Fruit fly (Drosophila melanogaster) whole organism, adult: Measurements from ENCODE around the gene CG33703.

Experiments used
- CG11617 ChIP-seq: fragments of 200-800 bp; sonication (Bioruptor generic); optimal IDR thresholded peaks from 2 replicates; lab custom pipeline; 2017; ENCODE audit warnings: mild to moderate bottlenecking, missing biosample characterization, missing genetic modification reagents, missing genetic modification characterization
- CG12768 ChIP-seq: fragments of 200-800 bp; sonication (Bioruptor generic); optimal IDR thresholded peaks from 2 replicates; lab custom pipeline; 2017; ENCODE audit warnings: missing biosample characterization, missing genetic modification characterization, mild to moderate bottlenecking, moderate library complexity, missing genetic modification reagents
- CG14711 ChIP-seq: fragments of 200-800 bp; sonication (Bioruptor generic); optimal IDR thresholded peaks from 2 replicates; lab custom pipeline; 2018; ENCODE audit warnings: missing biosample characterization, mild to moderate bottlenecking, missing genetic modification characterization, moderate library complexity
- CG1620 ChIP-seq: fragments of 200-800 bp; sonication (Bioruptor generic); optimal IDR thresholded peaks from 2 replicates; lab custom pipeline; 2016; ENCODE audit warnings: missing biosample characterization, missing genetic modification characterization
- CG33017 ChIP-seq: fragments of 200-800 bp; sonication (Bioruptor generic); optimal IDR thresholded peaks from 2 replicates; lab custom pipeline; 2018; ENCODE audit warnings: missing biosample characterization, mild to moderate bottlenecking, missing genetic modification characterization, moderate library complexity
- CG5204 ChIP-seq: fragments of 200-800 bp; sonication (Bioruptor generic); optimal IDR thresholded peaks from 2 replicates; lab custom pipeline; 2016; ENCODE audit warnings: missing biosample characterization, missing genetic modification characterization
- CG7045 ChIP-seq: fragments of 200-800 bp; sonication (Bioruptor generic); optimal IDR thresholded peaks from 2 replicates; lab custom pipeline; 2017; ENCODE audit warnings: missing biosample characterization, mild to moderate bottlenecking, missing genetic modification characterization
- CG7101 ChIP-seq: fragments of 200-800 bp; sonication (Bioruptor generic); optimal IDR thresholded peaks from 2 replicates; lab custom pipeline; 2018; ENCODE audit warnings: missing biosample characterization, mild to moderate bottlenecking, missing genetic modification characterization, moderate library complexity
- Clk ChIP-seq: fragments of 200-800 bp; sonication (Bioruptor generic); optimal IDR thresholded peaks from 2 replicates; lab custom pipeline; 2017; ENCODE audit warnings: missing biosample characterization, missing genetic modification characterization
- Crg-1 ChIP-seq: fragments of 200-800 bp; sonication (Bioruptor generic); optimal IDR thresholded peaks from 2 replicates; lab custom pipeline; 2016; ENCODE audit warnings: missing biosample characterization, missing genetic modification characterization
- Hr96 ChIP-seq: fragments of 200-800 bp; sonication (Bioruptor generic); optimal IDR thresholded peaks from 2 replicates; lab custom pipeline; 2016; ENCODE audit warnings: missing biosample characterization, missing genetic modification characterization
- Mnt ChIP-seq: fragments of 200-800 bp; sonication (Bioruptor generic); optimal IDR thresholded peaks from 2 replicates; lab custom pipeline; 2016; ENCODE audit warnings: missing biosample characterization, mild to moderate bottlenecking, missing genetic modification characterization
- bab1 ChIP-seq: fragments of 200-800 bp; sonication (Bioruptor generic); optimal IDR thresholded peaks from 3 replicates; lab custom pipeline; 2019; ENCODE audit warnings: missing biosample characterization, mild to moderate bottlenecking, missing genetic modification characterization, moderate library complexity
- cic ChIP-seq: fragments of 200-800 bp; sonication (Bioruptor generic); optimal IDR thresholded peaks from 2 replicates; lab custom pipeline; 2017; ENCODE audit warnings: missing biosample characterization, mild to moderate bottlenecking, missing genetic modification characterization, moderate library complexity
- cnc ChIP-seq, 2 experiments: fragments of >200 bp; optimal IDR thresholded peaks; 2 replicates each; lab custom pipeline; 2017
- kay ChIP-seq: fragments of 200-800 bp; sonication (Bioruptor generic); peaks from one replicate; lab custom pipeline; 2016; ENCODE audit warnings: missing biosample characterization, missing genetic modification characterization, borderline replicate concordance
- ovo ChIP-seq: fragments of 200-800 bp; sonication (Bioruptor generic); optimal IDR thresholded peaks from 2 replicates; lab custom pipeline; 2016; ENCODE audit warnings: missing biosample characterization, missing genetic modification characterization
- pad ChIP-seq: fragments of 200-800 bp; sonication (Bioruptor generic); optimal IDR thresholded peaks from 3 replicates; lab custom pipeline; 2017; ENCODE audit warnings: missing biosample characterization, missing genetic modification characterization, mild to moderate bottlenecking, moderate library complexity, missing genetic modification reagents
- tj ChIP-seq: fragments of 200-800 bp; sonication (Bioruptor generic); optimal IDR thresholded peaks from 3 replicates; lab custom pipeline; 2017; ENCODE audit warnings: missing biosample characterization, mild to moderate bottlenecking, missing genetic modification characterization, moderate library complexity
- toe ChIP-seq: fragments of 200-800 bp; sonication (Bioruptor generic); optimal IDR thresholded peaks from 2 replicates; lab custom pipeline; 2016; ENCODE audit warnings: missing biosample characterization, missing genetic modification characterization

Gene CG33703

dm6 chr3L:9476829-9477228 lies 35.6 kb downstream of the CG33703 start, which contains the start of the genes Uch-L5 and Jarid2:
Gene Uch-L5 (minus strand): TSS chr3L:9476965.
Gene Jarid2 (plus strand): TSS chr3L:9477038.
- TF ChIP-seq kay (GFP tag; lab: Kevin White, UChicago), result no peak
- no peak for TF ChIP-seq Hr96 (GFP tag; lab: Kevin White, UChicago)
- peak; percentile 16 for TF ChIP-seq CG7045 (GFP tag; lab: Kevin White, UChicago)
- TF ChIP-seq CG11617 (GFP tag; lab: Kevin White, UChicago), result peak; percentile 8
- peak; percentile 47 for TF ChIP-seq ovo (GFP tag; lab: Kevin White, UChicago)
- no peak for TF ChIP-seq toe (GFP tag; lab: Kevin White, UChicago)
- no peak for TF ChIP-seq Clk (GFP tag; lab: Kevin White, UChicago)
- TF ChIP-seq bab1 (GFP tag; lab: Kevin White, UChicago), result peak; percentile 84
- TF ChIP-seq pad (GFP tag; lab: Kevin White, UChicago), result peak; percentile 37
- peak; percentile 45 for TF ChIP-seq Crg-1
- peak; percentile 63 for TF ChIP-seq CG14711 (tag; lab: Kevin White, UChicago)
- TF ChIP-seq cic (GFP tag; lab: Kevin White, UChicago), result peak; percentile 34
- TF ChIP-seq CG5204, result no peak
- peak; percentile 12 for TF ChIP-seq CG12768
- TF ChIP-seq CG7101, result peak; percentile 61
- TF ChIP-seq CG1620 (GFP tag; lab: Kevin White, UChicago), result peak; percentile 56
- TF ChIP-seq tj (GFP tag; lab: Kevin White, UChicago), result peak; percentile 70
- peak; percentile 69 for TF ChIP-seq Mnt
- TF ChIP-seq cnc (optimal IDR thresholded peaks at IDR 0.05; lab: Kevin White, UChicago), result peak; percentile 81 to 92
- TF ChIP-seq CG33017 (tag; lab: Kevin White, UChicago), result peak; percentile 26

DNA sequence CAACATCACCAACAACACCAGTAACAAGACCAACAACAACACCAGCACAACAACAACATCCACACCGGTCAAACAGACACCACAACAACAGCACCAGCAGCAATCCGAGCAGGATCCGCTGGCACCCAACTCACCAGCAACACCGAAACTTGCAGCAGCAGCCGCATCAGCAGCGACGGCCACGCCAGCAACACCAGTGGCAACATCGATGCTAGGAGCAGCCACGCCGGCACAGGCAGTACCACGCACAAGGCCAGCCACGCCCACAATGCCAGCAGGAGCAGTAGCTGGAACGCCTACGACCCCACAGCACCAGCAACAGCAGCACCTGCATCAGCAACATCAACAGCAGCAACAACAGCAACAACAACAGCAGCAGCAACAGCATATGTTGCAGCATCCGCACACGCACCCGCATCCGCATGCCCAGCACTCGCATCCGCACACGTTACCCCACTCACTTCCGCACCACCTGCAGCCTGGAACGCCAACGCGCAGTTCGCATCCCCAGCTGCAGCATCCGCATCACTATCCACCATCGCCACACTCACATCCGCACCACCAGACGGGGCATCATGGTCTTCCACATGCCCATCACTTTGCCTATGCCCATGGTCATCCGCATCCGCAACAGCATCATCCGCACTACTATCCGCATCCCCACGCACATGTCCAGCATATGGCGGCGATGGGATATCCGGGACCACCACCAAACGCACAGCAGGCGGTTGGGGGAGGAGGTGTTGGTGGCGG lies 41.1 kb downstream of the CG33703 start:
- TF ChIP-seq ovo (GFP tag; lab: Kevin White, UChicago) (no peak), CG5204 (no peak), Mnt (no peak), CG14711 (tag; lab: Kevin White, UChicago) (no peak), CG11617 (GFP tag; lab: Kevin White, UChicago) (no peak), CG33017 (tag; lab: Kevin White, UChicago) (no peak), cic (GFP tag; lab: Kevin White, UChicago) (no peak), kay (GFP tag; lab: Kevin White, UChicago) (no peak), pad (GFP tag; lab: Kevin White, UChicago) (no peak)

DNA sequence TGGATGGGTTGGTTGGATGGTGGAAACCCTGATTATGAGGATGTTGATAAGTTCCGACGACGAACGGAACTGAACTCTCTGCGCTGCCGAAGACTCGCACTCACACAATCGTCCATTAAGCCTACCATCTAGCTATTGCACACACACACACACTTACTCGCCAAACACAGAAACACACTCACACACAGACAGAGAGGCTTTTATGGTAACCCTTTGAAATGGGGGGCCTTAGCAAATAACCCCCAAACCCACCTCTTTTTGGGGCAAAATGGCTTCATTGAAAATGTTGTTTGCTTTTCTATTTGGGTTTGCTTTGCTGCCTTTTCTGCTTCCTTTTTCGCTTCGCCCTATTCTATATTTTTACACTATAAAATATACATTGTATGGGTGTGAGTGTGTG lies 43.4 kb downstream of the CG33703 start:
- TF ChIP-seq Mnt (no peak), CG5204 (no peak), CG7101 (no peak), cnc (optimal IDR thresholded peaks at IDR 0.05; lab: Kevin White, UChicago) (no peak), Clk (GFP tag; lab: Kevin White, UChicago) (peak; percentile 0), CG7045 (GFP tag; lab: Kevin White, UChicago) (no peak), ovo (GFP tag; lab: Kevin White, UChicago) (no peak), CG11617 (GFP tag; lab: Kevin White, UChicago) (no peak), CG1620 (GFP tag; lab: Kevin White, UChicago) (no peak), Crg-1 (no peak), bab1 (GFP tag; lab: Kevin White, UChicago) (no peak), Hr96 (GFP tag; lab: Kevin White, UChicago) (no peak), CG14711 (tag; lab: Kevin White, UChicago) (no peak), cic (GFP tag; lab: Kevin White, UChicago) (peak; percentile 26)

dm6 chr3L:9468261-9468890 lies 44.1 kb downstream of the CG33703 start:
- TF ChIP-seq CG7045 (GFP tag; lab: Kevin White, UChicago) (peak; percentile 36), toe (GFP tag; lab: Kevin White, UChicago) (no peak), ovo (GFP tag; lab: Kevin White, UChicago) (no peak), CG12768 (no peak), bab1 (GFP tag; lab: Kevin White, UChicago) (peak; percentile 3)

DNA sequence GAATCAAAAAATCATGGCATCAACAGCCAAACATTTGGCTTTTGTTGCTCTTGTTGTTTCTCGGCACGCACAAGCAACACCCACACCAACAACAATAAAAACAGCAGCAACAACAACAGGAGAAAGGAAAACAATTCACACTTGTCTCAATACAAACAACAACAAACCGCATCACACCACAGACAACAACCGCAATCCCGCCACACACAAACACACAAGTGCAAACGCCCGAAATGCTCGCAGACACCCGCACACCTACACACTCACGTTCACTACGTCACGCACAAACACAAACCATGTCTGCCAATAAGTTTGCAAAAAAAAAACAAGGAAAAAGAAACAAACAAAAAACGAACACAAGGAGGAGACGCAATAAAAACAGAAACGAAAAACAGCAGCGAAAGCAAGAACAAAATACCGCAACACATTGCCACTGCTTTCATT lies 44.7 kb downstream of the CG33703 start:
- TF ChIP-seq toe (GFP tag; lab: Kevin White, UChicago), result no peak
- TF ChIP-seq CG14711 (tag; lab: Kevin White, UChicago), result no peak
- no peak for TF ChIP-seq tj (GFP tag; lab: Kevin White, UChicago)
- no peak for TF ChIP-seq CG5204

dm6 chr3L:9467267-9467666 lies 45.2 kb downstream of the CG33703 start:
- peak; percentile 78 for TF ChIP-seq kay (GFP tag; lab: Kevin White, UChicago)
- TF ChIP-seq ovo (GFP tag; lab: Kevin White, UChicago), result no peak
- TF ChIP-seq Crg-1, result no peak
